Worm (Caenorhabditis elegans) whole organism, L3 larva: ENCODE measurements around the gene K08D10.10.

Experiments used
- aly-2 ChIP-seq: fragments of 150-350 bp; optimal IDR thresholded peaks from 2 replicates; lab custom pipeline; 2014; ENCODE audit warnings: missing biosample characterization, missing genetic modification characterization
- egl-27 ChIP-seq: sonication (generic microtip); optimal IDR thresholded peaks from 4 replicates; lab custom pipeline; 2017; ENCODE audit warnings: missing biosample characterization, missing genetic modification reagents, missing genetic modification characterization
- nhr-237 ChIP-seq: fragments of 150-350 bp; optimal IDR thresholded peaks from 2 replicates; lab custom pipeline; 2014; ENCODE audit warnings: missing biosample characterization, missing genetic modification characterization
- nhr-76 ChIP-seq: fragments of 150-350 bp; sonication (generic microtip); optimal IDR thresholded peaks from 5 replicates; lab custom pipeline; 2014; ENCODE audit warnings: missing biosample characterization, missing genetic modification characterization

DNA sequence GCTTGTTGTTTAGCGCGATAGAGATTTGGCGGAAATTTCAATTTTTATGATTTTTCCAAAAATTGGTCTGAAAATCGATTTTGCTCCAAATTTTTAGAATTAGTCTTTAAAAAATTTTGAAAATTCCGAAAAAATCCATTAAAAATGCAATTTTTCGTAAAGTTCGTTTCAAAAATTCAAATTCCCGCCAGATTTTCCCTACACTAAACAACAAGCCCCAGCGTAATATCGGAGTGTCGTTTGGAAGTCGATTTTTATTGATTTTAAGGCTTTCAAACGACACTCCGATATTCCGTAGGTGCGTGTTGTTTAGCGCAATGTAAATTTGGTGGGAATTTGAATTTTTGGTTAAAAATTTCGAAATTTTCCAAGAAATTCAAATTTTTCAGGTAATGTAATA is 24.6 kb downstream of the K08D10.10 start:
- TF ChIP-seq egl-27 (tag; lab: Kevin White, UChicago) (no peak), aly-2 (no peak), nhr-76 (no peak), nhr-237 (tag; lab: Kevin White, UChicago) (no peak)
